In genomic region chrIV:3232694-3233372, ce11 we compare ENCODE assay signal across 4 worm cellular contexts.
A peak's percentile ranks its signal among the peaks of the same experiment; 100 is the strongest.
TF ChIP-seq lines count a peak whose summit lies in the region.

No protein-coding gene starts in this region.

TF ChIP-seq in whole organism, L2 larva, 48 proteins besides CTCF, POLR2A, EP300 and RAD21 (continued from another document):
- TF ChIP-seq unc-39 (tag; optimal IDR thresholded peaks at IDR 0.05; lab: Kevin White, UChicago): no peak
- TF ChIP-seq ztf-4 (tag; optimal IDR thresholded peaks at IDR 0.05; lab: Kevin White, UChicago): no peak
- no peak for TF ChIP-seq R02D3.7 (tag; optimal IDR thresholded peaks at IDR 0.05; lab: Kevin White, UChicago)
- TF ChIP-seq nhr-77 (tag; optimal IDR thresholded peaks at IDR 0.05; lab: Kevin White, UChicago): no peak
- no peak for TF ChIP-seq lin-39 (tag; optimal IDR thresholded peaks at IDR 0.05; lab: Kevin White, UChicago)
- TF ChIP-seq F13H6.1 (tag; optimal IDR thresholded peaks at IDR 0.05; lab: Kevin White, UChicago): peak; percentile 71
- peak; percentile 32 to 71 for TF ChIP-seq mdl-1 (tag; optimal IDR thresholded peaks at IDR 0.05; lab: Kevin White, UChicago)
- peak; percentile 39 for TF ChIP-seq nhr-25 (tag; optimal IDR thresholded peaks at IDR 0.05; lab: Kevin White, UChicago)
- no peak for TF ChIP-seq elt-3 (tag; optimal IDR thresholded peaks at IDR 0.05; lab: Kevin White, UChicago)
- no peak for TF ChIP-seq nhr-23 (tag; optimal IDR thresholded peaks at IDR 0.05; lab: Kevin White, UChicago)
- TF ChIP-seq sma-3 (GFP tag; optimal IDR thresholded peaks at IDR 0.05; lab: Kevin White, UChicago): peak; percentile 77
- peak; percentile 32 to 40 for TF ChIP-seq lsy-2 (tag; optimal IDR thresholded peaks at IDR 0.05; lab: Kevin White, UChicago)
- no peak for TF ChIP-seq unc-62 (GFP tag; optimal IDR thresholded peaks at IDR 0.05; lab: Kevin White, UChicago)
- no peak for TF ChIP-seq zag-1 (tag; optimal IDR thresholded peaks at IDR 0.05; lab: Kevin White, UChicago)
- TF ChIP-seq aly-2 (tag; optimal IDR thresholded peaks at IDR 0.05; lab: Kevin White, UChicago): no peak
- peak; percentile 31 for TF ChIP-seq egl-27 (tag; optimal IDR thresholded peaks at IDR 0.05; lab: Kevin White, UChicago)
- no peak for TF ChIP-seq sem-4 (tag; optimal IDR thresholded peaks at IDR 0.05; lab: Kevin White, UChicago)
- no peak for TF ChIP-seq ceh-16 (tag; optimal IDR thresholded peaks at IDR 0.05; lab: Kevin White, UChicago)
- TF ChIP-seq ZK546.5 (tag; optimal IDR thresholded peaks at IDR 0.05; lab: Kevin White, UChicago): no peak
- TF ChIP-seq ceh-82 (tag; optimal IDR thresholded peaks at IDR 0.05; lab: Kevin White, UChicago): no peak
- no peak for TF ChIP-seq nhr-237 (tag; optimal IDR thresholded peaks at IDR 0.05; lab: Kevin White, UChicago)
- TF ChIP-seq crh-2 (tag; optimal IDR thresholded peaks at IDR 0.05; lab: Kevin White, UChicago): peak; percentile 70
- TF ChIP-seq snpc-4 (tag; optimal IDR thresholded peaks at IDR 0.05; lab: Kevin White, UChicago): no peak
- TF ChIP-seq nhr-129 (tag; optimal IDR thresholded peaks at IDR 0.05; lab: Kevin White, UChicago): peak; percentile 53
- TF ChIP-seq lin-11 (tag; optimal IDR thresholded peaks at IDR 0.05; lab: Kevin White, UChicago): no peak

TF ChIP-seq in whole organism, L4 larva, 104 proteins besides CTCF, POLR2A, EP300 and RAD21 (continued from another document):
- TF ChIP-seq lin-39 (tag; optimal IDR thresholded peaks at IDR 0.05; lab: Kevin White, UChicago) (no peak), php-3 (GFP tag; IDR thresholded peaks at IDR 0.05; lab: Robert Waterston, UW) (0 out of 2 replicates have a peak, but pooled peaks have one; percentile 42), madf-5 (GFP tag; IDR thresholded peaks at IDR 0.05; lab: Robert Waterston, UW) (no peak), ztf-11 (tag; optimal IDR thresholded peaks at IDR 0.05; lab: Kevin White, UChicago) (no peak), set-16 (GFP tag; IDR thresholded peaks at IDR 0.05; lab: Robert Waterston, UW) (peak; percentile 98), hlh-30 (tag; optimal IDR thresholded peaks at IDR 0.05; lab: Kevin White, UChicago; ENCODE audit: insufficient read depth) (peak; percentile 40), nhr-25 (tag; optimal IDR thresholded peaks at IDR 0.05; lab: Kevin White, UChicago; ENCODE audit: borderline replicate concordance, insufficient read depth) (peak; percentile 4), nhr-48 (tag; optimal IDR thresholded peaks at IDR 0.05; lab: Kevin White, UChicago) (peak; percentile 49), T20F7.1 (GFP tag; optimal IDR thresholded peaks at IDR 0.05; lab: Kevin White, UChicago) (no peak), gei-8 (GFP tag; optimal IDR thresholded peaks at IDR 0.05; lab: Kevin White, UChicago) (no peak), hmg-1.1 (GFP tag; IDR thresholded peaks at IDR 0.05; lab: Robert Waterston, UW) (peak; percentile 58), hlh-11 (tag; optimal IDR thresholded peaks at IDR 0.05; lab: Kevin White, UChicago) (peak; percentile 93), R02D3.7 (tag; optimal IDR thresholded peaks at IDR 0.05; lab: Kevin White, UChicago) (no peak), unc-62 (GFP tag; optimal IDR thresholded peaks at IDR 0.05 in 1 of 2; lab: Kevin White, UChicago) (peak in 1 of 2 experiments; percentile 92), unc-62 (tag; optimal IDR thresholded peaks at IDR 0.05; lab: Kevin White, UChicago) (no peak), aha-1 (tag; lab: Kevin White, UChicago) (peak; percentile 93), lin-29 (GFP tag; IDR thresholded peaks at IDR 0.05; lab: Robert Waterston, UW) (0 out of 2 replicates have a peak, but pooled peaks have one; percentile 13), unc-130 (GFP tag; optimal IDR thresholded peaks at IDR 0.05; lab: Kevin White, UChicago) (no peak), nhr-10 (tag; optimal IDR thresholded peaks at IDR 0.05; lab: Kevin White, UChicago) (peak; percentile 39), hif-1 (tag; optimal IDR thresholded peaks at IDR 0.05; lab: Kevin White, UChicago) (peak in 1 of 2 experiments; percentile 9), tra-1 (GFP tag; IDR thresholded peaks at IDR 0.05; lab: Robert Waterston, UW) (no peak), dmd-6 (GFP tag; IDR thresholded peaks at IDR 0.05; lab: Robert Waterston, UW) (peak; percentile 72), ceh-20 (GFP tag; IDR thresholded peaks at IDR 0.05; lab: Robert Waterston, UW) (no peak), lin-38 (GFP tag; IDR thresholded peaks at IDR 0.05; lab: Robert Waterston, UW) (peak; percentile 35; the same call in 1 of the 2 replicates), pha-4 (GFP tag; IDR thresholded peaks at IDR 0.05; lab: Robert Waterston, UW) (peak; percentile 34; the same call in 1 of the 2 replicates), pha-4 (tag; optimal IDR thresholded peaks at IDR 0.05; lab: Kevin White, UChicago) (no peak), lin-15B (tag; optimal IDR thresholded peaks at IDR 0.05; lab: Kevin White, UChicago) (no peak), mdl-1 (tag; optimal IDR thresholded peaks at IDR 0.05; lab: Kevin White, UChicago) (peak; percentile 13 to 87), F44E2.7 (GFP tag; IDR thresholded peaks at IDR 0.05; lab: Robert Waterston, UW) (0 out of 2 replicates have a peak, but pooled peaks have one; percentile 12), dve-1 (tag; optimal IDR thresholded peaks at IDR 0.05; lab: Kevin White, UChicago; ENCODE audit: insufficient read depth) (peak; percentile 54), nhr-28 (tag; optimal IDR thresholded peaks at IDR 0.05; lab: Kevin White, UChicago) (peak; percentile 96), lin-13 (GFP tag; optimal IDR thresholded peaks at IDR 0.05; lab: Kevin White, UChicago) (peak; percentile 52), snpc-4 (tag; optimal IDR thresholded peaks at IDR 0.05; lab: Kevin White, UChicago) (no peak), mxl-3 (GFP tag; optimal IDR thresholded peaks at IDR 0.05; lab: Kevin White, UChicago) (peak; percentile 94), ceh-32 (tag; optimal IDR thresholded peaks at IDR 0.05; lab: Kevin White, UChicago; ENCODE audit: poor library complexity) (no peak)

TF ChIP-seq in whole organism, late embryonic, 69 proteins besides CTCF, POLR2A, EP300 and RAD21 (continued from another document and continues in another):
- TF ChIP-seq hlh-8 (tag; optimal IDR thresholded peaks at IDR 0.05; lab: Kevin White, UChicago): no peak
- TF ChIP-seq nfya-1 (tag; optimal IDR thresholded peaks at IDR 0.05; lab: Kevin White, UChicago): peak; percentile 66
- TF ChIP-seq pag-3 (tag; optimal IDR thresholded peaks at IDR 0.05; lab: Kevin White, UChicago; ENCODE audit: borderline replicate concordance): no peak
- TF ChIP-seq pros-1 (tag; optimal IDR thresholded peaks at IDR 0.05; lab: Kevin White, UChicago): no peak
- TF ChIP-seq hlh-13 (GFP tag; optimal IDR thresholded peaks at IDR 0.05; lab: Kevin White, UChicago): peak; percentile 36
- peak; percentile 36 for TF ChIP-seq C38D4.7 (GFP tag; optimal IDR thresholded peaks at IDR 0.05; lab: Kevin White, UChicago)
- TF ChIP-seq che-1 (tag; optimal IDR thresholded peaks at IDR 0.05; lab: Kevin White, UChicago): peak; percentile 17
- peak; percentile 51 for TF ChIP-seq ceh-6 (GFP tag; optimal IDR thresholded peaks at IDR 0.05; lab: Kevin White, UChicago)
- no peak for TF ChIP-seq fkh-10 (GFP tag; optimal IDR thresholded peaks at IDR 0.05; lab: Kevin White, UChicago)
- TF ChIP-seq odd-2 (tag; optimal IDR thresholded peaks at IDR 0.05; lab: Kevin White, UChicago): peak; percentile 26
- no peak for TF ChIP-seq gmeb-2 (tag; optimal IDR thresholded peaks at IDR 0.05; lab: Kevin White, UChicago)
- no peak for TF ChIP-seq fax-1 (tag; optimal IDR thresholded peaks at IDR 0.05; lab: Kevin White, UChicago)
- TF ChIP-seq Y22D7AL.16 (tag; optimal IDR thresholded peaks at IDR 0.05; lab: Kevin White, UChicago): no peak
- peak; percentile 68 for TF ChIP-seq tbx-2 (tag; optimal IDR thresholded peaks at IDR 0.05; lab: Kevin White, UChicago)
- TF ChIP-seq ceh-19 (GFP tag; optimal IDR thresholded peaks at IDR 0.05; lab: Kevin White, UChicago): no peak
- TF ChIP-seq ceh-14 (tag; optimal IDR thresholded peaks at IDR 0.05; lab: Kevin White, UChicago): no peak
- peak; percentile 35 for TF ChIP-seq syd-9 (tag; optimal IDR thresholded peaks at IDR 0.05; lab: Kevin White, UChicago)
- TF ChIP-seq nhr-232 (tag; optimal IDR thresholded peaks at IDR 0.05; lab: Kevin White, UChicago): peak; percentile 32
- no peak for TF ChIP-seq ceh-18 (tag; optimal IDR thresholded peaks at IDR 0.05; lab: Kevin White, UChicago)
- TF ChIP-seq ref-2 (tag; optimal IDR thresholded peaks at IDR 0.05; lab: Kevin White, UChicago): peak; percentile 76
- TF ChIP-seq fkh-6 (tag; optimal IDR thresholded peaks at IDR 0.05; lab: Kevin White, UChicago): peak; percentile 54
- TF ChIP-seq ceh-30 (tag; optimal IDR thresholded peaks at IDR 0.05; lab: Kevin White, UChicago): peak; percentile 9
- peak; percentile 24 for TF ChIP-seq pha-2 (tag; optimal IDR thresholded peaks at IDR 0.05; lab: Kevin White, UChicago)
- peak; percentile 20 for TF ChIP-seq hlh-30 (tag; optimal IDR thresholded peaks at IDR 0.05; lab: Kevin White, UChicago; ENCODE audit: insufficient read depth)
- TF ChIP-seq mec-3 (tag; optimal IDR thresholded peaks at IDR 0.05; lab: Kevin White, UChicago; ENCODE audit: borderline replicate concordance): no peak
- TF ChIP-seq sdc-2 (tag; optimal IDR thresholded peaks at IDR 0.05; lab: Kevin White, UChicago): peak; percentile 57
- TF ChIP-seq unc-55 (GFP tag; optimal IDR thresholded peaks at IDR 0.05; lab: Kevin White, UChicago): peak; percentile 50
- TF ChIP-seq madf-2 (tag; optimal IDR thresholded peaks at IDR 0.05; lab: Kevin White, UChicago): peak; percentile 45
- TF ChIP-seq ceh-24 (tag; optimal IDR thresholded peaks at IDR 0.05; lab: Kevin White, UChicago): peak; percentile 29
- peak; percentile 51 for TF ChIP-seq tbx-7 (tag; optimal IDR thresholded peaks at IDR 0.05; lab: Kevin White, UChicago)
- peak; percentile 46 for TF ChIP-seq K09A11.1 (tag; optimal IDR thresholded peaks at IDR 0.05; lab: Kevin White, UChicago; ENCODE audit: insufficient read depth)
- TF ChIP-seq ttx-3 (tag; optimal IDR thresholded peaks at IDR 0.05; lab: Kevin White, UChicago): no peak
- no peak for TF ChIP-seq K02D7.2 (tag; optimal IDR thresholded peaks at IDR 0.05; lab: Kevin White, UChicago)
- TF ChIP-seq sox-4 (tag; optimal IDR thresholded peaks at IDR 0.05; lab: Kevin White, UChicago): no peak
- TF ChIP-seq sox-2 (GFP tag; IDR thresholded peaks at IDR 0.05; lab: Robert Waterston, UW): peak; percentile 53
- TF ChIP-seq C08G9.2 (tag; optimal IDR thresholded peaks at IDR 0.05; lab: Kevin White, UChicago): peak; percentile 49
- no peak for TF ChIP-seq pax-1 (tag; optimal IDR thresholded peaks at IDR 0.05; lab: Kevin White, UChicago)
- TF ChIP-seq pha-4 (tag; optimal IDR thresholded peaks at IDR 0.05; lab: Kevin White, UChicago): no peak
- no peak; the same call in 1 of the 2 replicates for TF ChIP-seq ceh-45 (GFP tag; IDR thresholded peaks at IDR 0.05; lab: Robert Waterston, UW)
- TF ChIP-seq lin-11 (tag; optimal IDR thresholded peaks at IDR 0.05; lab: Kevin White, UChicago): peak; percentile 29

TF ChIP-seq in whole organism, mixed stage, embryonic, 35 proteins besides CTCF, POLR2A, EP300 and RAD21 (continued from another document):
- TF ChIP-seq mls-2 (tag; optimal IDR thresholded peaks at IDR 0.05; lab: Kevin White, UChicago): peak; percentile 60
- no peak for TF ChIP-seq ceh-39 (tag; optimal IDR thresholded peaks at IDR 0.05; lab: Kevin White, UChicago)
- TF ChIP-seq sem-2 (GFP tag; optimal IDR thresholded peaks at IDR 0.05; lab: Kevin White, UChicago): peak; percentile 67
- peak; percentile 28 for TF ChIP-seq unc-62 (GFP tag; optimal IDR thresholded peaks at IDR 0.05; lab: Kevin White, UChicago)
- peak; percentile 67 for TF ChIP-seq ceh-83 (GFP tag; optimal IDR thresholded peaks at IDR 0.05; lab: Kevin White, UChicago)
